Fruit fly (Drosophila melanogaster): ENCODE measurements around the gene CG3402.

dm6 chr3L:695510-695909 is 42.8 kb upstream of the CG3402 start:
- TF ChIP-seq CG4282 (GFP tag; optimal IDR thresholded peaks at IDR 0.05) (no peak), psq (GFP tag; optimal IDR thresholded peaks at IDR 0.05) (no peak), Dp (GFP tag; optimal IDR thresholded peaks at IDR 0.05) (no peak), Atf-2 (GFP tag; optimal IDR thresholded peaks at IDR 0.05) (no peak), ttk (GFP tag; IDR thresholded peaks at IDR 0.05) (no peak), CG3838 (GFP tag; optimal IDR thresholded peaks at IDR 0.05) (no peak)

All from whole organism, embryonic.